Fruit fly (Drosophila melanogaster): Measurements from ENCODE around the gene CG18518.

DNA sequence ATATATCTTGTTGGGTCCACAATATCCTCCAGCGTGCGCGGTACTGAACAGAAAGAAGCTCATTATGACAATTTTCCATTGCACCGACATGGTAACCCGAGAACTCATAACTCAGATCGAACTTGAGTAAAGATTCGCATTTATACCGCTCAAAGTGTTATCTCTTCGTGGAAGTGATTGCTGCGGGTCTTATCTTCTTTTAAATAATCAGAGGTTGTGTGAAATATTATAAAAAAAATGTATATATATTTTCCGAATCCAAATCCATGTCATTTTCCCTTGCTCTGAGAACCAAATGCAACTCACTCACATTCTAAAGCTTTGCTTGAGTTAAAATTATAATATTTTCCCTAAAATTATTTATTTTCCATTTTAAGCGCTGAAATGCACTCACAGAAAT, 23.4 kb downstream of the CG18518 start, which contains the start of gene CG42876:
- TF ChIP-seq GATAd (GFP tag; optimal IDR thresholded peaks at IDR 0.05) (no peak), Jra (GFP tag; optimal IDR thresholded peaks at IDR 0.05) (no peak), usp (GFP tag; optimal IDR thresholded peaks at IDR 0.05) (no peak), Hr78 (GFP tag; optimal IDR thresholded peaks at IDR 0.05) (no peak), br (GFP tag; optimal IDR thresholded peaks at IDR 0.05) (no peak), Sp1 (GFP tag; optimal IDR thresholded peaks at IDR 0.05) (no peak), Hnf4 (GFP tag; optimal IDR thresholded peaks at IDR 0.05) (no peak), rgr (GFP tag; optimal IDR thresholded peaks at IDR 0.05) (no peak), lola (GFP tag; optimal IDR thresholded peaks at IDR 0.05) (no peak), OdsH (GFP tag; optimal IDR thresholded peaks at IDR 0.05) (no peak), Dfd (GFP tag; optimal IDR thresholded peaks at IDR 0.05) (no peak), dl (GFP tag; optimal IDR thresholded peaks at IDR 0.05; ENCODE audit: insufficient read depth in 1 of 2, partially characterized antibody in 2 of 2) (no peak), dsf (GFP tag; optimal IDR thresholded peaks at IDR 0.05; ENCODE audit: borderline replicate concordance) (no peak)
